Fruit fly (Drosophila melanogaster): Measurements from ENCODE around the gene Ubr3.

- no peak for TF ChIP-seq CG8478 (optimal IDR thresholded peaks at IDR 0.05)
- TF ChIP-seq psq (optimal IDR thresholded peaks at IDR 0.05) = no peak
- TF ChIP-seq pan (optimal IDR thresholded peaks at IDR 0.05) = no peak
- no peak for TF ChIP-seq EcR (GFP tag; optimal IDR thresholded peaks at IDR 0.05)
- no peak for TF ChIP-seq usp (GFP tag; optimal IDR thresholded peaks at IDR 0.05)
Observed at dm6 chrX:7938482-7938804, 2.7 kb downstream of the Ubr3 start.

Measured in whole organism.